Fruit fly (Drosophila melanogaster): ENCODE data around the gene mex1.

mex1 gene

DNA sequence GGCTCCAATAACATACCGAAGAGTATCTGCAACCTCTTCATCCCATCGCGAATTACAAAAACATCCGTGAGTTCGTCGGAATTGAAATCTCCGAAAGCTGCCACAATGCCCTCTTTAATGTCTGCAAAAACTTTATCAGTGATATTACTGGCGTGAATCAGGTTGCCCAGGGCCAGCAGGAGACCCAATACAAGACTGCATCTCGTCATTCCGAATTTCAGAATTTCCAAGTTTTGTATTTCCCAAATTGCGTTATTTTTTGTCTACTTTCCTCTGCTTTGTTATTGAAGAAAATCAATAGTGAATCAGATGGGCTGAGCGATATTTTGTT lies 43.3 kb upstream of the mex1 start:
- TF ChIP-seq cnc (optimal IDR thresholded peaks at IDR 0.05) (no peak), Hr96 (GFP tag; optimal IDR thresholded peaks at IDR 0.05) (no peak), Mnt (GFP tag; optimal IDR thresholded peaks at IDR 0.05) (no peak), ovo (GFP tag; optimal IDR thresholded peaks at IDR 0.05) (no peak), bab1 (GFP tag; optimal IDR thresholded peaks at IDR 0.05) (no peak), CG14711 (tag; optimal IDR thresholded peaks at IDR 0.05) (no peak), Crg-1 (GFP tag; optimal IDR thresholded peaks at IDR 0.05) (no peak), CG12768 (GFP tag; optimal IDR thresholded peaks at IDR 0.05) (no peak), cic (GFP tag; optimal IDR thresholded peaks at IDR 0.05) (no peak), pad (GFP tag; optimal IDR thresholded peaks at IDR 0.05) (no peak), CG33017 (tag; optimal IDR thresholded peaks at IDR 0.05) (no peak), tj (GFP tag; optimal IDR thresholded peaks at IDR 0.05) (no peak), CG7101 (tag; optimal IDR thresholded peaks at IDR 0.05) (no peak), CG11617 (GFP tag; optimal IDR thresholded peaks at IDR 0.05) (no peak), CG1620 (GFP tag; optimal IDR thresholded peaks at IDR 0.05) (no peak)

DNA sequence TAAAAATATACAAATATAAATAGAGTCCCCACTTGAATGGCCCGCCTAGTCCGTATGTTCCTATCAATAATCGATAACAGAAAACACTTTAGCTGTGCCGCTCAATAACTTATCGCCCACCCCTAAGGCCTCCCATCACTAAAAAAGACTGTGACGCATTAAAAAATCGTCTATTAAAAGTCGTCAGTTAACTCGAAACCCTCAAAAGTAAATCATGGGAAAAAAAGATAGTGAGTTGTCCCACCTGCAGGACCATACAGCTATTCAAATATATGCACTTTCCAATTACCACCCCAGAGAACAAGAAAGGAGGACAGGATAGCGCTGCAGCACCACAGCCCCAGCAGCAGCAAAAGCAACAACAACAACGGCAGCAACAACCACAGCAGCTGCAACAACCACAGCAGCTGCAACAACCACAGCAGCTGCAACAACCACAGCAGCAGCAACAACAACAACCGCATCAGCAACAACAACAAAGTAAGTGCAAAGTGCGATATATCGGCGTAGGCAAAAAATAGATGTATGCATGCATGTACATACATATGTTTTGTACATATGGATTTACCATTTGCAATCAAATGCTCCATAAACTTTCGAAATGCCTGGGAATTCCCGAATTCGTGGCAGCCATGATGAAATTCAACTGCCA lies 34.7 kb upstream of the mex1 start, which contains the start of gene AGO2:
AGO2 (plus strand) TSS at position 121 of the 652 bp plus-strand sequence.
- TF ChIP-seq Hr96 (GFP tag; optimal IDR thresholded peaks at IDR 0.05), result no peak
- TF ChIP-seq bab1 (GFP tag; optimal IDR thresholded peaks at IDR 0.05), result peak; percentile 68
- peak; percentile 86 for TF ChIP-seq tj (GFP tag; optimal IDR thresholded peaks at IDR 0.05)
- TF ChIP-seq Crg-1 (GFP tag; optimal IDR thresholded peaks at IDR 0.05), result no peak
- peak; percentile 54 for TF ChIP-seq Clk (GFP tag; optimal IDR thresholded peaks at IDR 0.05)
- peak; percentile 65 for TF ChIP-seq CG14711 (tag; optimal IDR thresholded peaks at IDR 0.05)
- no peak for TF ChIP-seq CG5204 (GFP tag; optimal IDR thresholded peaks at IDR 0.05)
- TF ChIP-seq CG11617 (GFP tag; optimal IDR thresholded peaks at IDR 0.05), result peak; percentile 14
- peak; percentile 95 for TF ChIP-seq kay (GFP tag; ENCODE audit: borderline replicate concordance)
- TF ChIP-seq CG1620 (GFP tag; optimal IDR thresholded peaks at IDR 0.05), result no peak
- TF ChIP-seq Mnt (GFP tag; optimal IDR thresholded peaks at IDR 0.05), result peak; percentile 59
- TF ChIP-seq pad (GFP tag; optimal IDR thresholded peaks at IDR 0.05), result peak; percentile 94
- TF ChIP-seq CG7045 (GFP tag; optimal IDR thresholded peaks at IDR 0.05), result peak; percentile 27
- TF ChIP-seq CG33017 (tag; optimal IDR thresholded peaks at IDR 0.05), result peak; percentile 59
- peak; percentile 45 for TF ChIP-seq CG7101 (tag; optimal IDR thresholded peaks at IDR 0.05)
- no peak for TF ChIP-seq ovo (GFP tag; optimal IDR thresholded peaks at IDR 0.05)
- no peak for TF ChIP-seq toe (GFP tag; optimal IDR thresholded peaks at IDR 0.05)
- TF ChIP-seq cic (GFP tag; optimal IDR thresholded peaks at IDR 0.05), result peak; percentile 72
- TF ChIP-seq cnc (optimal IDR thresholded peaks at IDR 0.05), result no peak
- TF ChIP-seq CG12768 (GFP tag; optimal IDR thresholded peaks at IDR 0.05), result peak; percentile 96

dm6 chr3L:15548843-15549242 lies 29.5 kb upstream of the mex1 start:
- TF ChIP-seq Clk (GFP tag; optimal IDR thresholded peaks at IDR 0.05), result no peak
- TF ChIP-seq CG7045 (GFP tag; optimal IDR thresholded peaks at IDR 0.05), result peak; percentile 0
- TF ChIP-seq CG33017 (tag; optimal IDR thresholded peaks at IDR 0.05), result peak; percentile 12
- peak; percentile 3 for TF ChIP-seq CG11617 (GFP tag; optimal IDR thresholded peaks at IDR 0.05)
- no peak for TF ChIP-seq Crg-1 (GFP tag; optimal IDR thresholded peaks at IDR 0.05)
- TF ChIP-seq kay (GFP tag; ENCODE audit: borderline replicate concordance), result no peak
- TF ChIP-seq cic (GFP tag; optimal IDR thresholded peaks at IDR 0.05), result peak; percentile 2

DNA sequence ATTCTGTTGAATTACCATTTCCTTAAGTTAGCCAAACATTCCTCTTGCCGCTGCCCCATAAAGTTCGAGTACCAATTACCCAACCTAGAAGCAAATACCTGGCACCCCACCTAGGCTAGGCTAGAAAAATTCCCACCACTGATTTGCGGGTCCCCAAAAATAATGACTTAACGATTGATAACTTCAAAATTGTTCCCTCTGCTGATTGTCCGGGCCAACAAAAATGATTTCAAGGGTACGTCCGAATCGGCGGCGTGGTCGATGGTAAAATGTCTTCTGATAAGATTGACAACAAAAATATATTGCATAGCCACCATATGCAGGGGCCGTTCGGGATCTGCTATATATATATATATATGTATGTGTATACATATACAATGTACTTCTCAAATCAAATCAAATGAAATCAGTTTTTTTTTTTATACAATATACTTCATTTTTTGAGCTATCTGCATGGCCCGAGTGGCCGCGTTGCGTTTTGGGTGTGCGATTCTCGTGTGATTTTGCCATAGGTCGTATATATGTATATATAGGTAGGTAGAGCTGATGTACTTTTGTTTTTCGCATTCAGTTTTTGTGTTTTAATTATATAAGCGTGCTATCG lies 27.9 kb upstream of the mex1 start:
- TF ChIP-seq CG33017 (tag; optimal IDR thresholded peaks at IDR 0.05) (no peak), cnc (optimal IDR thresholded peaks at IDR 0.05) (no peak), kay (GFP tag; ENCODE audit: borderline replicate concordance) (peak; percentile 64), cic (GFP tag; optimal IDR thresholded peaks at IDR 0.05) (peak; percentile 8)

DNA sequence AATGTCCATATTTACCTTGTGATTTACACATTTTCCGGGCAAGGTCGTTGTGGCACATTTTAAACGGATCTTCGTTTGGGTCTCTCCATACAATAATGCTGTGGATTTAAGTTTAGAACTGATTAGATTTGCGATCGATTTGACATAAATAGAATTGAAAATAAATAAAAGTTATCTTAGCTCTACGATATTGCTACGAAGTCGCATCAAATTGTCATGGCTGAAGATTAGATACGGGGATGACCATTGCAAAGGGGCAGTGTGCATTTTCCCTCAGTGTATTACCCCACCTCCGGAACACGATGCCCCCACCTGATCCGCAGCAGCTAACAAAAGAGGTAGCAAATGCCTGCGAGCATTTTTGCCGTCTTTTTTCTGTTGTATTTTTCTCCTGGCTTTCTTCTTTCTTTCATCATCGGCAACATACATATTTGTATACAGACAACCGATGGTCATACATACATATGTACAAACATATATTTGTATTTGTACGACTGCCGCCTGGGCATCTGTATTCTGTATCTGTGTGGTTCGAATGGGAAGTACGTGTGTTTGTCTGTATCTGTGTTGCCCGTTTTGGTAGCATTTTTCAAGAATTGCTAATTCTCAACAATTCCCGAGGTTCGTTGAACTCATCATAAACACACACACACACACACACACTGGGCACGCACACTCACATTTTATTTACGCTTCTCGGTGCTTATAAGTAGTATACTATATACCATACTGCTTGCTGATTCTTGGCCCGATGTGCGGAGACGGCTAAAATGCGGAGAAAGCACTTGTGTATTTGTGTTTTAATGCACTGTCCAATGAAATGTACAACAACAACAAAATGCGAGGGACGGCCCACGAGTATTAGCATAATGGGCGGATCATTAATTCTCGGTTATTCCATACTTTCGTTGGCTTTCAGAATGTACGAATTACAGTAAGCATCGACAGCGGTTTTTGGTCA lies 25.3 kb upstream of the mex1 start:
- TF ChIP-seq kay (GFP tag; ENCODE audit: borderline replicate concordance), result no peak
- peak; percentile 95 for TF ChIP-seq tj (GFP tag; optimal IDR thresholded peaks at IDR 0.05)

- no peak for TF ChIP-seq bab1 (GFP tag; optimal IDR thresholded peaks at IDR 0.05)
- TF ChIP-seq Mnt (GFP tag; optimal IDR thresholded peaks at IDR 0.05), result no peak
- no peak for TF ChIP-seq CG1620 (GFP tag; optimal IDR thresholded peaks at IDR 0.05)
- no peak for TF ChIP-seq kay (GFP tag; ENCODE audit: borderline replicate concordance)
These were observed 24.1 kb upstream of the mex1 start for dm6 chr3L:15543467-15543866.
